Fruit fly (Drosophila melanogaster): ENCODE data around the gene CG32987.

CG32987 gene

dm6 chr2L:8834806-8835483 lies 28.7 kb upstream of the CG32987 start (continued):
- peak; percentile 15 for TF ChIP-seq Rel (GFP tag; optimal IDR thresholded peaks at IDR 0.05)
- no peak for TF ChIP-seq Rel (tag; optimal IDR thresholded peaks at IDR 0.05)
- peak; percentile 17 for TF ChIP-seq HLH106 (tag; optimal IDR thresholded peaks at IDR 0.05)
- no peak for TF ChIP-seq sv (GFP tag; optimal IDR thresholded peaks at IDR 0.05)

dm6 chr2L:8839193-8839592 lies 24.4 kb upstream of the CG32987 start:
- TF ChIP-seq h (GFP tag; optimal IDR thresholded peaks at IDR 0.05) (no peak), CrebA (GFP tag; optimal IDR thresholded peaks at IDR 0.05; ENCODE audit: borderline replicate concordance) (no peak), woc (GFP tag; optimal IDR thresholded peaks at IDR 0.05) (no peak), Jra (GFP tag; optimal IDR thresholded peaks at IDR 0.05) (no peak), GATAd (GFP tag; optimal IDR thresholded peaks at IDR 0.05) (no peak)

- no peak for TF ChIP-seq GATAd (GFP tag; optimal IDR thresholded peaks at IDR 0.05)
- no peak for TF ChIP-seq CG32264 (GFP tag; optimal IDR thresholded peaks at IDR 0.05)
- no peak for TF ChIP-seq lola (GFP tag; optimal IDR thresholded peaks at IDR 0.05)
- TF ChIP-seq Hr78 (GFP tag; optimal IDR thresholded peaks at IDR 0.05) = no peak
- no peak for TF ChIP-seq h (GFP tag; optimal IDR thresholded peaks at IDR 0.05)
These were observed 22.9 kb upstream of the CG32987 start for dm6 chr2L:8840717-8841116.

- no peak for TF ChIP-seq Vsx2 (GFP tag; optimal IDR thresholded peaks at IDR 0.05; ENCODE audit: partially characterized antibody)
- no peak for TF ChIP-seq br (GFP tag; optimal IDR thresholded peaks at IDR 0.05)
- no peak for TF ChIP-seq dmrt93B (GFP tag; optimal IDR thresholded peaks at IDR 0.05)
- no peak for TF ChIP-seq CG9705 (GFP tag; optimal IDR thresholded peaks at IDR 0.05)
- TF ChIP-seq OdsH (GFP tag; optimal IDR thresholded peaks at IDR 0.05) = no peak
- TF ChIP-seq Abd-B (GFP tag; optimal IDR thresholded peaks at IDR 0.05) = no peak
- no peak for TF ChIP-seq woc (GFP tag; optimal IDR thresholded peaks at IDR 0.05)
- no peak for TF ChIP-seq N (GFP tag; optimal IDR thresholded peaks at IDR 0.05)
- TF ChIP-seq Jra (GFP tag; optimal IDR thresholded peaks at IDR 0.05) = no peak
- TF ChIP-seq rgr (GFP tag; optimal IDR thresholded peaks at IDR 0.05) = no peak
- no peak for TF ChIP-seq Myc (optimal IDR thresholded peaks at IDR 0.05)
- no peak for TF ChIP-seq lola (GFP tag; optimal IDR thresholded peaks at IDR 0.05)
- TF ChIP-seq sv (GFP tag; optimal IDR thresholded peaks at IDR 0.05) = no peak
- TF ChIP-seq dsf (GFP tag; optimal IDR thresholded peaks at IDR 0.05; ENCODE audit: borderline replicate concordance) = no peak
- no peak for TF ChIP-seq ey (GFP tag; optimal IDR thresholded peaks at IDR 0.05)
These were observed 21.9 kb upstream of the CG32987 start for dm6 chr2L:8841490-8842261.

dm6 chr2L:8842262-8842561 lies 21.4 kb upstream of the CG32987 start:
- TF ChIP-seq woc (GFP tag; optimal IDR thresholded peaks at IDR 0.05) (no peak), psq (GFP tag; optimal IDR thresholded peaks at IDR 0.05) (no peak), brk (GFP tag; optimal IDR thresholded peaks at IDR 0.05) (no peak), Dfd (GFP tag; optimal IDR thresholded peaks at IDR 0.05) (no peak), tai (GFP tag; optimal IDR thresholded peaks at IDR 0.05) (no peak), dl (GFP tag; optimal IDR thresholded peaks at IDR 0.05; ENCODE audit: insufficient read depth in 1 of 2, partially characterized antibody in 2 of 2) (no peak), Vsx2 (GFP tag; optimal IDR thresholded peaks at IDR 0.05; ENCODE audit: partially characterized antibody) (no peak), pan (optimal IDR thresholded peaks at IDR 0.05) (no peak), CG9705 (GFP tag; optimal IDR thresholded peaks at IDR 0.05) (no peak), lola (GFP tag; optimal IDR thresholded peaks at IDR 0.05) (no peak), HLH106 (tag; optimal IDR thresholded peaks at IDR 0.05) (no peak), br (GFP tag; optimal IDR thresholded peaks at IDR 0.05) (no peak), fru (GFP tag; optimal IDR thresholded peaks at IDR 0.05) (no peak), Hnf4 (GFP tag; optimal IDR thresholded peaks at IDR 0.05) (no peak), CG32264 (GFP tag; optimal IDR thresholded peaks at IDR 0.05) (no peak), Rel (GFP tag; optimal IDR thresholded peaks at IDR 0.05) (no peak), Rel (tag; optimal IDR thresholded peaks at IDR 0.05) (no peak), Myc (optimal IDR thresholded peaks at IDR 0.05) (no peak), foxo (GFP tag; optimal IDR thresholded peaks at IDR 0.05) (no peak)

Measured in whole organism, wandering third instar larva.